Fruit fly (Drosophila melanogaster): ENCODE results near the gene CG16713.

CG16713 gene

dm6 chr2L:3685139-3685851 lies 9.9 kb downstream of the CG16713 start (continued):
- TF ChIP-seq Xrp1 (GFP tag; IDR thresholded peaks at IDR 0.05) (peak; percentile 55; the same call in 1 of the 2 replicates), dmrt11E (tag; optimal IDR thresholded peaks at IDR 0.05) (peak; percentile 65), run (tag; optimal IDR thresholded peaks at IDR 0.05) (no peak), CG31441 (GFP tag; IDR thresholded peaks at IDR 0.05) (0 out of 2 replicates have a peak, but pooled peaks have one; percentile 25), CG30431 (GFP tag; optimal IDR thresholded peaks at IDR 0.05) (peak; percentile 4), sens (GFP tag) (peak; percentile 84), CG2202 (tag; optimal IDR thresholded peaks at IDR 0.05) (peak; percentile 3), CG34422 (GFP tag; IDR thresholded peaks at IDR 0.05) (0 out of 3 replicates have a peak, but pooled peaks have one; percentile 26), pum (GFP tag; optimal IDR thresholded peaks at IDR 0.05) (no peak), CG1832 (GFP tag; optimal IDR thresholded peaks at IDR 0.05) (peak; percentile 59), Antp (GFP tag; optimal IDR thresholded peaks at IDR 0.05) (peak; percentile 5), CG6654 (GFP tag; optimal IDR thresholded peaks at IDR 0.05) (no peak), ssp (GFP tag; IDR thresholded peaks at IDR 0.05) (no peak), CG34224 (GFP tag; IDR thresholded peaks at IDR 0.05; ENCODE audit: partially characterized antibody) (no peak), zen (tag; optimal IDR thresholded peaks at IDR 0.05) (peak; percentile 40), CG12391 (tag; optimal IDR thresholded peaks at IDR 0.05) (peak; percentile 27), CG4424 (GFP tag; optimal IDR thresholded peaks at IDR 0.05) (peak; percentile 2), seq (GFP tag; IDR thresholded peaks at IDR 0.05) (peak; percentile 84), CG1024 (GFP tag; IDR thresholded peaks at IDR 0.05) (peak; percentile 6; the same call in 1 of the 2 replicates), ind (GFP tag; optimal IDR thresholded peaks at IDR 0.05) (no peak), CG10959 (GFP tag; IDR thresholded peaks at IDR 0.05) (0 out of 2 replicates have a peak, but pooled peaks have one; percentile 8), chif (GFP tag; optimal IDR thresholded peaks at IDR 0.05) (peak in 1 of 2 experiments; percentile 19), tap (tag; optimal IDR thresholded peaks at IDR 0.05) (peak; percentile 15), prd (optimal IDR thresholded peaks at IDR 0.05) (no peak), prd (GFP tag; IDR thresholded peaks at IDR 0.05) (peak; percentile 62; the same call in 2 of the 3 replicates), ci (GFP tag; IDR thresholded peaks at IDR 0.05) (0 out of 3 replicates have a peak, but pooled peaks have one; percentile 36), chm (GFP tag; IDR thresholded peaks at IDR 0.05) (no peak), Chrac-16 (GFP tag; optimal IDR thresholded peaks at IDR 0.05) (peak; percentile 19), CTCF (GFP tag; optimal IDR thresholded peaks at IDR 0.05) (no peak), pnt (GFP tag; optimal IDR thresholded peaks at IDR 0.05) (peak; percentile 27), CG6689 (GFP tag; IDR thresholded peaks at IDR 0.05) (0 out of 2 replicates have a peak, but pooled peaks have one; percentile 16), row (GFP tag; IDR thresholded peaks at IDR 0.05) (peak; percentile 37; the same call in 1 of the 3 replicates), Nf-YB (GFP tag; optimal IDR thresholded peaks at IDR 0.05) (peak; percentile 86), dmrt99B (tag; optimal IDR thresholded peaks at IDR 0.05) (peak; percentile 5), CG2712 (tag; optimal IDR thresholded peaks at IDR 0.05) (no peak), gem (tag; optimal IDR thresholded peaks at IDR 0.05) (peak; percentile 51), CG10267 (tag; optimal IDR thresholded peaks at IDR 0.05) (peak; percentile 16), CG17328 (GFP tag; IDR thresholded peaks at IDR 0.05) (peak; percentile 29; the same call in 1 of the 2 replicates)

- peak; percentile 81 for TF ChIP-seq CG10321 (GFP tag; IDR thresholded peaks at IDR 0.05)
- TF ChIP-seq Dek (tag; optimal IDR thresholded peaks at IDR 0.05) = no peak
- TF ChIP-seq Deaf1 (tag; optimal IDR thresholded peaks at IDR 0.05) = peak; percentile 34
- TF ChIP-seq CG14965 (GFP tag; optimal IDR thresholded peaks at IDR 0.05; ENCODE audit: borderline replicate concordance) = no peak
- peak in 1 of 2 experiments; percentile 5 for TF ChIP-seq Trl (optimal IDR thresholded peaks at IDR 0.05)
- TF ChIP-seq Trl (GFP tag; optimal IDR thresholded peaks at IDR 0.05) = no peak
- TF ChIP-seq CG16863 (GFP tag; optimal IDR thresholded peaks at IDR 0.05) = no peak
- TF ChIP-seq sc (optimal IDR thresholded peaks at IDR 0.05) = no peak
- TF ChIP-seq sc (GFP tag; optimal IDR thresholded peaks at IDR 0.05) = no peak
- peak; percentile 87 for TF ChIP-seq Nf-YB (GFP tag; optimal IDR thresholded peaks at IDR 0.05)
- no peak for TF ChIP-seq CoRest (tag; optimal IDR thresholded peaks at IDR 0.05)
- TF ChIP-seq CG6254 (GFP tag; optimal IDR thresholded peaks at IDR 0.05) = no peak
- no peak for TF ChIP-seq Sry-β (GFP tag; optimal IDR thresholded peaks at IDR 0.05)
- TF ChIP-seq seq (GFP tag; IDR thresholded peaks at IDR 0.05) = peak; percentile 74; the same call in 1 of the 2 replicates
- peak; percentile 31 for TF ChIP-seq ewg (GFP tag; optimal IDR thresholded peaks at IDR 0.05)
- no peak for TF ChIP-seq Stat92E (GFP tag; optimal IDR thresholded peaks at IDR 0.05)
These were observed 12.7 kb downstream of the CG16713 start for dm6 chr2L:3682489-3682888.
